Worm (Caenorhabditis elegans): ENCODE results near the gene F38B6.3.

- TF ChIP-seq ceh-82 (tag; optimal IDR thresholded peaks at IDR 0.05) (no peak), ztf-11 (tag; optimal IDR thresholded peaks at IDR 0.05) (no peak), nhr-23 (tag; optimal IDR thresholded peaks at IDR 0.05) (no peak), nhr-237 (tag; optimal IDR thresholded peaks at IDR 0.05) (no peak)
Observed at ce11 chrX:6718595-6718994, 25.2 kb downstream of the F38B6.3 start, which contains the start of gene smf-2.
